Worm (Caenorhabditis elegans): ENCODE measurements around the gene nspe-4.

Gene nspe-4

DNA sequence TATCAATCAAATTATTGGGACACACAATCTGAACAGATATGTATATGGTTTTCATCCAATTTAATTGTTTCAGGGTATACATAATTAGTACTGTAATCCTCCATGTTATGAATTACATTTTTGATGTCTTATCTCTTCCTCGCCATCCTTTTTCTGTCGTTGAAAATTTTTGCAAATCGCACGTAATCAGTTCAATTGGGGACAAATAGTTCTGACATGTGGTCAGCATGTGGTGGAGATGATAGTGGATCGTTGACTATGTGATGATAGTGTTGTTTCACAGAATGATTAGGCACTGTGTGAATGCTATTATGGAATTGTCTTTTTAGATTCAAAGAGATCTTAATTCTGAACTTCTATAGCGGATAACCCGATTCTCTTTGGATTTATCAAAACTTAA, 3.1 kb downstream of the nspe-4 start:
- TF ChIP-seq lin-11 (tag; optimal IDR thresholded peaks at IDR 0.05) (no peak), hlh-6 (tag; optimal IDR thresholded peaks at IDR 0.05) (no peak), npax-4 (tag; optimal IDR thresholded peaks at IDR 0.05) (no peak), ref-2 (tag; optimal IDR thresholded peaks at IDR 0.05) (no peak), hlh-15 (tag; optimal IDR thresholded peaks at IDR 0.05) (no peak), fax-1 (tag; optimal IDR thresholded peaks at IDR 0.05) (no peak), ttx-3 (tag; optimal IDR thresholded peaks at IDR 0.05) (no peak), ceh-24 (tag; optimal IDR thresholded peaks at IDR 0.05) (no peak), eyg-1 (tag; optimal IDR thresholded peaks at IDR 0.05) (no peak), nhr-232 (tag; optimal IDR thresholded peaks at IDR 0.05) (no peak), zip-5 (tag; optimal IDR thresholded peaks at IDR 0.05) (no peak), unc-3 (GFP tag; conservative IDR thresholded peaks at IDR 0.05) (no peak), unc-3 (tag; optimal IDR thresholded peaks at IDR 0.05) (no peak), ceh-9 (tag; optimal IDR thresholded peaks at IDR 0.05) (no peak), ets-4 (tag; optimal IDR thresholded peaks at IDR 0.05) (no peak), fkh-10 (GFP tag; optimal IDR thresholded peaks at IDR 0.05) (no peak), hlh-13 (GFP tag; optimal IDR thresholded peaks at IDR 0.05) (no peak), ceh-34 (tag; optimal IDR thresholded peaks at IDR 0.05) (no peak)

DNA sequence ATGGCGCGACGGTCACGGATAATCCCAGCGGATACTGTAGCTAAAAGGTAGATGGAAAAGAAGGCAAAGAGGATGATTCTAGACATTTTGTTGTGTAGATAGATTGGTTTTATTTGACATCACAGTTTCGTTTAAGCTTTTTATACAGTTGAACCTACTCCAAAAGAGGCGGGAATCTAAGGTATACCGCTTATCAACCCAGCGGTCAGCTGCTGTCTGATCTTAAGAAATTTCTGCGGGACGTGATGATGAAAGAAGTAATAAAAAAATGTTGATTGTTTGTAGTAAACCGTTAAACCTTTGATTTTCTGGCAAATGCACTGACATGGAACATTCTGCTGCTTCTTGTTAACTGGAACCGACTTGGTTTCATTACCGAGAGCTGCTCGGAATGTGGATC, 3.8 kb downstream of the nspe-4 start, which contains the start of gene nspe-6:
TSS of gene nspe-6 (minus strand) at position 101 of the 400 bp plus-strand sequence.
- TF ChIP-seq pqm-1 (tag; optimal IDR thresholded peaks at IDR 0.05) (no peak), ceh-30 (tag; optimal IDR thresholded peaks at IDR 0.05) (no peak), hlh-15 (tag; optimal IDR thresholded peaks at IDR 0.05) (no peak), hlh-8 (tag; optimal IDR thresholded peaks at IDR 0.05) (no peak)

DNA sequence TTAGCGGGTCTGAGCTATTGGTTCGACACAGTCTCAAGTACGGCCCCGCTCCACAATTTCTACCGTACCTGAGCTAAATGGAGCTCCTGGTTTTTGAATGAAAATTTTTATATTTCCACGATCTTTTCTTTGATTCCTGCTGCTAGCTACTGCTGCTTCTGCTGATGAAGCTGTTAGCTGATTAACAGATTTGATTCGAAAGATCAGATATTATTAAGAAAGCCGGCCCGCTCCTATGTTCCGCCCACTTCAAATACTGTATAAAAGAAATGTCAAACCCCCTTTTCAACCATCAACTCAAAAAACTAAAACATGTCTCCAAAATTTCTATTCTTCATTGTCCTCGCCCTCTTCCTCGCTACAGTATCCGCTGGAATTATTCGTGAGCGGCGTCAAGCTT, 5.3 kb downstream of the nspe-4 start, which contains the start of gene nspe-3:
TSS of gene nspe-3 (plus strand) at position 301 of the 400 bp plus-strand sequence.
- TF ChIP-seq ref-2 (tag; optimal IDR thresholded peaks at IDR 0.05), result no peak
- no peak for TF ChIP-seq ets-4 (tag; optimal IDR thresholded peaks at IDR 0.05)
- no peak for TF ChIP-seq sox-2 (GFP tag; IDR thresholded peaks at IDR 0.05)
- no peak for TF ChIP-seq ceh-48 (tag; optimal IDR thresholded peaks at IDR 0.05)
- no peak for TF ChIP-seq syd-9 (tag; optimal IDR thresholded peaks at IDR 0.05)
- no peak for TF ChIP-seq mec-3 (tag; optimal IDR thresholded peaks at IDR 0.05; ENCODE audit: borderline replicate concordance)

DNA sequence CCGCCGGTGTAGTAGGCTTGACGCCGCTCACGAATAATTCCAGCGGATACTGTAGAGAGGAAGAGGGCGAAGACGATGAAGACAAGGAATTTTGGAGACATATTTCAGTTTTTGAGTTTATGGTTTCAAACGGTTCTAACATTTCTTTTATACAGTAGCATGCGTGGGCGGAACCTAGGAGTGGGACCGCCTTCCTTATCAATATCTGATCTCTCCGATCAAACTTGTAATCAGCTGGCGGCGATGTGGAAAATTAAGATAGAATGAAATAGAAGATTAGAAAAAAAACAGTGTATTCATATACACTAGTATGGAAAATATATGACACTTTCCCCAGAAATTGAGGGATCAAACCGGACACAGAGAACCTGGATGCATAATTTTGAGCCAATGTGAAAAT, 7.0 kb downstream of the nspe-4 start, which contains the start of gene nspe-2:
TSS of gene nspe-2 (minus strand) at position 101 of the 400 bp plus-strand sequence.
- TF ChIP-seq rnt-1 (tag; optimal IDR thresholded peaks at IDR 0.05) (no peak), mec-3 (tag; optimal IDR thresholded peaks at IDR 0.05; ENCODE audit: borderline replicate concordance) (no peak), ceh-2 (tag; optimal IDR thresholded peaks at IDR 0.05) (no peak), F13H6.1 (tag; optimal IDR thresholded peaks at IDR 0.05) (no peak), ztf-16 (tag; optimal IDR thresholded peaks at IDR 0.05) (no peak), ceh-34 (tag; optimal IDR thresholded peaks at IDR 0.05) (no peak), sox-4 (tag; optimal IDR thresholded peaks at IDR 0.05) (no peak), ttx-3 (tag; optimal IDR thresholded peaks at IDR 0.05) (no peak), unc-42 (tag; optimal IDR thresholded peaks at IDR 0.05) (no peak), nhr-232 (tag; optimal IDR thresholded peaks at IDR 0.05) (no peak), pha-2 (tag; optimal IDR thresholded peaks at IDR 0.05) (no peak), pax-1 (tag; optimal IDR thresholded peaks at IDR 0.05) (no peak), syd-9 (tag; optimal IDR thresholded peaks at IDR 0.05) (no peak), ceh-30 (tag; optimal IDR thresholded peaks at IDR 0.05) (no peak), nfya-1 (tag; optimal IDR thresholded peaks at IDR 0.05) (no peak), hlh-8 (tag; optimal IDR thresholded peaks at IDR 0.05) (no peak), ets-4 (tag; optimal IDR thresholded peaks at IDR 0.05) (no peak), eyg-1 (tag; optimal IDR thresholded peaks at IDR 0.05) (no peak), ceh-14 (tag; optimal IDR thresholded peaks at IDR 0.05) (no peak)

DNA sequence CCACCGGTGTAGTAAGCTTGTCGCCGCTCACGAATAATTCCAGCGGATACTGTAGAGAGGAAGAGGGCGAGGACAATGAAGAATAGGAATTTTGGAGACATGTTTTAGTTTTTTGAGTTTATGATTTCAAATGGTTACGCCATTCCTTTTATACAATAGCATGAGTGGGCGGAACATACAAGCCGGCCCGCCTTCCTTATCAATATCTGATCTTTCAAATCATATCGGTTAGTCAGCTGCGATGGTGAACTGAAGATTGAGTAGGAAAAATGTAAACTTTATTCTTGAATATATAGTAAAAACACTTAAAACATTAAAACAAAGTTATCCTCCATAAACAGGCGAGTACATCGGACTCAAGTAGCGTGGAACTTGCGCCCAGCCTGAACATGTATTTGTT, 8.4 kb downstream of the nspe-4 start, which contains the start of gene nspe-1:
TSS of gene nspe-1 (minus strand) at position 101 of the 400 bp plus-strand sequence.
- TF ChIP-seq T23F11.4 (GFP tag; optimal IDR thresholded peaks at IDR 0.05) (no peak), sox-2 (GFP tag; IDR thresholded peaks at IDR 0.05) (no peak)

All from whole organism, late embryonic.